Worm (Caenorhabditis elegans) whole organism, mixed stage, embryonic: Measurements from ENCODE around the gene scl-13.
A peak's percentile ranks its signal among the peaks of the same experiment; 100 is the strongest.

Source experiments
- M03D4.4 ChIP-seq: sonication (generic microtip); optimal IDR thresholded peaks from 2 replicates; lab custom pipeline; 2017; ENCODE audit warnings: mild to moderate bottlenecking, missing genetic modification characterization, missing compliant biosample characterization
- bed-3 ChIP-seq: fragments of 200-800 bp; sonication (Bioruptor generic); optimal IDR thresholded peaks from 3 replicates; lab custom pipeline; 2018; ENCODE audit warnings: mild to moderate bottlenecking, missing genetic modification characterization, moderate library complexity, missing compliant biosample characterization
- ceh-39 ChIP-seq: fragments of 150-350 bp; optimal IDR thresholded peaks from 2 replicates; lab custom pipeline; 2014; ENCODE audit warnings: missing biosample characterization, missing genetic modification characterization
- ceh-83 ChIP-seq: fragments of 200-800 bp; sonication (Bioruptor generic); optimal IDR thresholded peaks from 2 replicates; lab custom pipeline; 2018; ENCODE audit warnings: mild to moderate bottlenecking, missing genetic modification characterization, missing compliant biosample characterization
- ces-1 ChIP-seq: fragments of 150-350 bp; optimal IDR thresholded peaks from 2 replicates; lab custom pipeline; 2014; ENCODE audit warnings: missing biosample characterization, missing genetic modification reagents, missing genetic modification characterization
- cnd-1 ChIP-seq: fragments of 200-800 bp; sonication (Bioruptor generic); optimal IDR thresholded peaks from 2 replicates; lab custom pipeline; 2018; ENCODE audit warnings: mild to moderate bottlenecking, missing genetic modification characterization, missing compliant biosample characterization
- drap-1 ChIP-seq: fragments of 200-800 bp; sonication (Bioruptor generic); optimal IDR thresholded peaks from 3 replicates; lab custom pipeline; 2018; ENCODE audit warnings: mild to moderate bottlenecking, missing genetic modification characterization, missing compliant biosample characterization
- elt-1 ChIP-seq: sonication (generic microtip); optimal IDR thresholded peaks from 2 replicates; lab custom pipeline; 2017; ENCODE audit warnings: missing genetic modification characterization, mild to moderate bottlenecking, missing compliant biosample characterization, antibody characterized with exemption, moderate library complexity, borderline replicate concordance; ENCODE audit not compliant: insufficient read depth
- elt-3 ChIP-seq: fragments of 150-350 bp; optimal IDR thresholded peaks from 2 replicates; lab custom pipeline; 2014; ENCODE audit warnings: missing biosample characterization, missing genetic modification characterization
- flh-1 ChIP-seq: fragments of 200-800 bp; sonication (Bioruptor generic); optimal IDR thresholded peaks from 2 replicates; lab custom pipeline; 2018; ENCODE audit warnings: mild to moderate bottlenecking, missing genetic modification characterization, moderate library complexity, missing compliant biosample characterization
- ham-2 ChIP-seq: fragments of 200-800 bp; sonication (Bioruptor generic); optimal IDR thresholded peaks from 2 replicates; lab custom pipeline; 2018; ENCODE audit warnings: mild to moderate bottlenecking, missing genetic modification characterization, missing compliant biosample characterization
- hlh-1 ChIP-seq: fragments of 150-350 bp; optimal IDR thresholded peaks from 2 replicates; lab custom pipeline; 2014; ENCODE audit warnings: missing biosample characterization, missing genetic modification reagents, missing genetic modification characterization
- lin-32 ChIP-seq: fragments of 200-800 bp; sonication (Bioruptor generic); optimal IDR thresholded peaks from 2 replicates; lab custom pipeline; 2018; ENCODE audit warnings: mild to moderate bottlenecking, missing genetic modification characterization, missing compliant biosample characterization
- lsy-2 ChIP-seq: fragments of 150-350 bp; optimal IDR thresholded peaks from 2 replicates; lab custom pipeline; 2014; ENCODE audit warnings: missing biosample characterization, missing genetic modification characterization
- mab-5 ChIP-seq: fragments of 150-350 bp; optimal IDR thresholded peaks from 2 replicates; lab custom pipeline; 2014; ENCODE audit warnings: missing biosample characterization, missing genetic modification characterization
- mls-2 ChIP-seq: sonication (generic microtip); optimal IDR thresholded peaks from 2 replicates; lab custom pipeline; 2016; ENCODE audit warnings: mild to moderate bottlenecking, missing genetic modification characterization, moderate library complexity, missing compliant biosample characterization
- nhr-12 ChIP-seq: fragments of 150-350 bp; optimal IDR thresholded peaks from 2 replicates; lab custom pipeline; 2014; ENCODE audit warnings: missing biosample characterization, missing genetic modification characterization
- nhr-2 ChIP-seq: fragments of 150-350 bp; optimal IDR thresholded peaks from 2 replicates; lab custom pipeline; 2014; ENCODE audit warnings: missing biosample characterization, missing genetic modification characterization
- nhr-237 ChIP-seq: fragments of 150-350 bp; optimal IDR thresholded peaks from 2 replicates; lab custom pipeline; 2014; ENCODE audit warnings: missing biosample characterization, missing genetic modification characterization
- nhr-28 ChIP-seq: fragments of 150-350 bp; optimal IDR thresholded peaks from 2 replicates; lab custom pipeline; 2014; ENCODE audit warnings: missing biosample characterization, missing genetic modification characterization
- nhr-76 ChIP-seq: sonication (generic microtip); optimal IDR thresholded peaks from 2 replicates; lab custom pipeline; 2017; ENCODE audit warnings: missing biosample characterization, missing genetic modification characterization
- pha-4 ChIP-seq: fragments of 150-350 bp; optimal IDR thresholded peaks from 2 replicates; lab custom pipeline; 2018; ENCODE audit warnings: missing biosample characterization, missing genetic modification reagents, missing genetic modification characterization
- sem-2 ChIP-seq: fragments of 200-800 bp; sonication (Bioruptor generic); optimal IDR thresholded peaks from 2 replicates; lab custom pipeline; 2018; ENCODE audit warnings: mild to moderate bottlenecking, missing genetic modification characterization, missing compliant biosample characterization
- snpc-4 ChIP-seq: fragments of 150-350 bp; optimal IDR thresholded peaks from 2 replicates; lab custom pipeline; 2014; ENCODE audit warnings: missing biosample characterization, missing genetic modification characterization
- tbx-8 ChIP-seq: fragments of 200-800 bp; sonication (Bioruptor generic); optimal IDR thresholded peaks from 2 replicates; lab custom pipeline; 2018; ENCODE audit warnings: mild to moderate bottlenecking, missing genetic modification characterization, moderate library complexity, missing compliant biosample characterization
- unc-120 ChIP-seq: sonication (generic microtip); optimal IDR thresholded peaks from 2 replicates; lab custom pipeline; 2017; ENCODE audit warnings: missing genetic modification characterization, missing compliant biosample characterization; ENCODE audit not compliant: poor library complexity, severe bottlenecking
- unc-39 ChIP-seq: fragments of 150-350 bp; optimal IDR thresholded peaks from 2 replicates; lab custom pipeline; 2014; ENCODE audit warnings: missing biosample characterization, missing genetic modification characterization
- unc-62 ChIP-seq: fragments of 150-350 bp; optimal IDR thresholded peaks from 2 replicates; lab custom pipeline; 2014; ENCODE audit warnings: missing biosample characterization, missing genetic modification reagents, missing genetic modification characterization
- zip-8 ChIP-seq: fragments of 150-350 bp; optimal IDR thresholded peaks from 2 replicates; lab custom pipeline; 2014; ENCODE audit warnings: missing biosample characterization, missing genetic modification characterization
- ztf-11 ChIP-seq: fragments of 150-350 bp; optimal IDR thresholded peaks from 2 replicates; lab custom pipeline; 2014; ENCODE audit warnings: missing biosample characterization, missing genetic modification characterization

The scl-13 gene

DNA sequence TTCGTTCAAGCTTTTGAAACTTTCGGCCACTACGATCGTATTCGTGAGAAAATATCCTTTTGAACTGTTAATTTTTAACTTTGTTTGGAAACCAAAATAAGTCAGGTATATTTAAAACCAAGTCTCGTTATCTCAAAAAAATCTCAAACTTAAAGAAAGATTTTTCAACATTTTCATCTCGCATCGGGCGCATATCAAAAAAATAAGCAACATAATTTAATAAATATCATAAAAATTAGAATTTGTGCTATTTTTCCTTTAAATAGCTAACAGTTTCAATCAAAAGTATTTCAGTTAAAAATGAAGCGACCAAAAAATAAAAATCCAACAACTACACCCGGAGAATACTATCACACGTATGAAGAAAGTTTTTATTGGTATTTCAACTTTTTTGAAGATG, 5.5 kb downstream of the scl-13 start, which contains the start of gene srw-7:
TSS of gene srw-7 (plus strand) at position 301 of the 400 bp plus-strand sequence.
- no peak for TF ChIP-seq nhr-12
- TF ChIP-seq cnd-1 (tag; lab: Kevin White, UChicago), result no peak
- TF ChIP-seq mls-2 (tag; lab: Kevin White, UChicago), result no peak
- no peak for TF ChIP-seq nhr-28 (tag; lab: Kevin White, UChicago)
- TF ChIP-seq lin-32, result no peak
- no peak for TF ChIP-seq mab-5
- TF ChIP-seq flh-1 (GFP tag; lab: Kevin White, UChicago), result no peak
- TF ChIP-seq lsy-2, result no peak
- TF ChIP-seq nhr-76 (tag; lab: Kevin White, UChicago), result no peak
- TF ChIP-seq nhr-237 (tag; lab: Kevin White, UChicago), result no peak
- no peak for TF ChIP-seq M03D4.4 (tag; lab: Kevin White, UChicago)
- no peak for TF ChIP-seq ceh-39 (tag; lab: Kevin White, UChicago)
- no peak for TF ChIP-seq unc-62

DNA sequence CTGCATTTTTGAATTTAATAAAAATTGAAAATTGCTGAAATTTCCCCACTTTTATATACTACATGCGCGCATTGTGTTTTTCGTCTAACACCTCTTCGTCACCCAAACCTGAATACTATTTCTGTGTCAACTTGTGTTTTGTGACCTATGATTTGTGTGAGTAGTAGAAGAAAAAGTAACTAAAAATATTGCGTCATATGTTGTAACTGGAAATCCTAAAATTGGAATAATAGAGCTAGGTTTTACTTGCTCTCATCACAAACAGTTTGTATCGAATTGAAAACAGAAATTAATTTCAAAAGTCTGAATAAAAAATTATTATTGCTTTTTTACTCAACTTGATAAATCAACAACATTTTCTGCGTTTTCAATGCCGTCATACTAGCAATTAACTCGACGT, 5.9 kb downstream of the scl-13 start, which contains the start of gene R08F11.4:
TSS of gene R08F11.4 (minus strand) at position 29 of the 400 bp plus-strand sequence.
- no peak for TF ChIP-seq ceh-39 (tag; lab: Kevin White, UChicago)
- no peak for TF ChIP-seq bed-3 (GFP tag; lab: Kevin White, UChicago)
- peak; percentile 83 for TF ChIP-seq zip-8

DNA sequence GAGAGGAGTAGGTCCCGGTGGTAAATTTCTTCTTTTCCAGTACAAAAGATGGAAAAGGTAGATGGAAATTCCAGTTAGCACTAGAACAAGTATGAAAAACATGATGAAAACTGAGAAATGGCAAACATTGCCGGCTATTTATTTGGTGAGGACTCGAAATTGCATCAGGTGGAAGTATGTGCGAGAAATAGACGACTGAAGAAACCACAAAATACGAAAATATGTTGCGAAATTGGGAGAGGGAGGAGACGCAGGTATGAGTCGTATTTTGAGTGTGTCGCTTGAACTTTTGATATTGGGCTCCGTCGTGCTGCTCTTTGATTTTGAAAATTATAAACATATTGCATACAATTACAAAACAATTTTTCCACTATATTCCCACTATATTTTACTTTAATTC, 8.1 kb downstream of the scl-13 start, which contains the start of gene cyp-33C8:
TSS of gene cyp-33C8 (minus strand) at position 200 of the 400 bp plus-strand sequence.
- no peak for TF ChIP-seq M03D4.4 (tag; lab: Kevin White, UChicago)
- no peak for TF ChIP-seq elt-3 (tag; lab: Kevin White, UChicago)
- TF ChIP-seq flh-1 (GFP tag; lab: Kevin White, UChicago), result no peak
- TF ChIP-seq bed-3 (GFP tag; lab: Kevin White, UChicago), result no peak
- no peak for TF ChIP-seq hlh-1 (tag; lab: Kevin White, UChicago)
- TF ChIP-seq elt-1, result no peak
- no peak for TF ChIP-seq ztf-11
- no peak for TF ChIP-seq nhr-12
- no peak for TF ChIP-seq zip-8
- no peak for TF ChIP-seq snpc-4
- no peak for TF ChIP-seq nhr-2 (tag; lab: Kevin White, UChicago)
- TF ChIP-seq unc-120 (tag; lab: Kevin White, UChicago), result no peak
- TF ChIP-seq cnd-1 (tag; lab: Kevin White, UChicago), result no peak
- no peak for TF ChIP-seq unc-39 (tag; lab: Kevin White, UChicago)

ce11 chrV:3801787-3802417, 9.5 kb downstream of the scl-13 start:
- TF ChIP-seq elt-3 (tag; lab: Kevin White, UChicago) (no peak), ces-1 (GFP tag; lab: Kevin White, UChicago) (no peak), mab-5 (no peak)

DNA sequence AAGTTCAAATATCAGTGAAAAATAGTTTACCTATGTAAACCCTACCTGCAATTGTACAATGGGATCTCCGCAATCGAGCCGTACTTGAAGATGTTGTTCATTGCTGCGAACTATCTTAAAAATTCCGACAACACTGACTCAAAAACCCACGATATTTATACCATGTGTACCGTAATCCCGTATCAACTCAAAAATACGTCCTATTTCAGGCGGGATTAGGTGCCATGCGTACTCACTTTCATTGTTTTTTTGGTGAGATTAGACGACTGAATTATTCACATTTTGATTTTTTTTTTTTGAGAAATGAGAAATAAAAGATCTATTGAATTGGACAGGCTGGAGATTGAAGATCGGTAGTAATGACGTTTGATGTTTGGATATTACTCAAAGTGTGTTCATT, 11.1 kb downstream of the scl-13 start, which contains the start of gene srt-30:
TSS of gene srt-30 (minus strand) at position 101 of the 400 bp plus-strand sequence.
- TF ChIP-seq unc-120 (tag; lab: Kevin White, UChicago), result no peak
- TF ChIP-seq ces-1 (GFP tag; lab: Kevin White, UChicago), result no peak
- TF ChIP-seq ham-2, result no peak
- no peak for TF ChIP-seq flh-1 (GFP tag; lab: Kevin White, UChicago)
- no peak for TF ChIP-seq drap-1 (GFP tag; lab: Kevin White, UChicago)
- TF ChIP-seq unc-39 (tag; lab: Kevin White, UChicago), result no peak
- TF ChIP-seq elt-3 (tag; lab: Kevin White, UChicago), result no peak
- no peak for TF ChIP-seq sem-2
- TF ChIP-seq nhr-2 (tag; lab: Kevin White, UChicago), result no peak
- no peak for TF ChIP-seq cnd-1 (tag; lab: Kevin White, UChicago)
- no peak for TF ChIP-seq tbx-8 (GFP tag; lab: Kevin White, UChicago)
- no peak for TF ChIP-seq elt-1
- no peak for TF ChIP-seq M03D4.4 (tag; lab: Kevin White, UChicago)
- no peak for TF ChIP-seq hlh-1 (tag; lab: Kevin White, UChicago)
- TF ChIP-seq snpc-4, result no peak
- no peak for TF ChIP-seq ceh-83
- no peak for TF ChIP-seq pha-4 (tag; lab: Kevin White, UChicago)
- TF ChIP-seq unc-62, result no peak
